Fruit fly (Drosophila melanogaster): ENCODE data around the gene CG33783.
A peak's percentile ranks its signal among the peaks of the same experiment; 100 is the strongest.

The CG33783 gene

DNA sequence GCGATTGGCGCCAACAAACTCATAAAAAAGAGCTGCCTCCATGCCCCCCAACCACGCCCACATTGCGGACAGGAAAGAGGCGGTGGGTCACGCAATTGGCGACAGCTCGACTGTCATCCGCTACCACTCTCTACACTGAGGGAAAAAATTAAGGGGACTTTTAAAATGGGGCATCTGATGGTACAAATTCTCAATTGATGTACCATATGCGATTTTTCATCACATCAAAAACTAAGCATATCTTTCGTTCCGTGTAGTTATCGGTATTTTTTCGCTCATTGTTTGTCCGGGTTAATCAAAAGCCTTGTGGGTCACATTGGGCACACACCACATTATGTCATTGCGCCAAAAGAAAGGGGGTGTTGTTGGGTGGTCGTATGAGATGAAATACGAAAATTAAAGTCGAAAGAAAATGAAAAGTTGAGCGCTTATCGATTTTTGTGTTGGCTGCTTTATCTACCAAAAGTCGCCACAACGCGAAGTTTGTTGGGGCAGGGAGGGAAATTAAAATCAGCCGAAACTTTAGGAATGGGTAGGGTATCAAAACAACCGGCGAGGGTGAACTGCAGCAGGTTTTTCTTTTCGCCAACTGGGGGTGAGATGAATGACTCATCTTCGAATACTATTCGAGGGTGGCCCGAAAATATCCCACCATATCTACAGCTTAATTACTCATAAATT is 42.4 kb upstream of the CG33783 start (continued):
- TF ChIP-seq CG4617 (GFP tag; optimal IDR thresholded peaks at IDR 0.05; ENCODE audit: borderline replicate concordance): no peak
- TF ChIP-seq CG34376 (GFP tag; optimal IDR thresholded peaks at IDR 0.05): peak; percentile 30
- peak; percentile 4 for TF ChIP-seq ERR (GFP tag; optimal IDR thresholded peaks at IDR 0.05)
- no peak; the same call in 1 of the 2 replicates for TF ChIP-seq al (GFP tag; IDR thresholded peaks at IDR 0.05)
- no peak for TF ChIP-seq CG15479 (GFP tag; optimal IDR thresholded peaks at IDR 0.05)
- no peak for TF ChIP-seq CG13123 (GFP tag; optimal IDR thresholded peaks at IDR 0.05)
- no peak for TF ChIP-seq nau (GFP tag; optimal IDR thresholded peaks at IDR 0.05)
- no peak for TF ChIP-seq Sin3A (optimal IDR thresholded peaks at IDR 0.05)
- TF ChIP-seq aop (GFP tag; IDR thresholded peaks at IDR 0.05): no peak
- TF ChIP-seq Bteb2 (GFP tag; optimal IDR thresholded peaks at IDR 0.05): no peak
- TF ChIP-seq CG7987 (GFP tag; optimal IDR thresholded peaks at IDR 0.05): no peak
- peak; percentile 20 for TF ChIP-seq pho (GFP tag; optimal IDR thresholded peaks at IDR 0.05)
- TF ChIP-seq fd3F (GFP tag; optimal IDR thresholded peaks at IDR 0.05): no peak
- peak; percentile 43 for TF ChIP-seq HLH3B (GFP tag; IDR thresholded peaks at IDR 0.05)
- peak; percentile 72 for TF ChIP-seq CG10274 (GFP tag; optimal IDR thresholded peaks at IDR 0.05)
- TF ChIP-seq abd-A (tag; optimal IDR thresholded peaks at IDR 0.05): no peak
- TF ChIP-seq Ssrp (tag; optimal IDR thresholded peaks at IDR 0.05): no peak
- TF ChIP-seq CG34422 (GFP tag; IDR thresholded peaks at IDR 0.05): no peak
- TF ChIP-seq Trl (optimal IDR thresholded peaks at IDR 0.05): no peak
- peak; percentile 36 for TF ChIP-seq Trl (GFP tag; optimal IDR thresholded peaks at IDR 0.05)
- TF ChIP-seq Lpt (GFP tag; optimal IDR thresholded peaks at IDR 0.05): no peak
- no peak for TF ChIP-seq CG34224 (GFP tag; IDR thresholded peaks at IDR 0.05; ENCODE audit: partially characterized antibody)
- TF ChIP-seq pb (GFP tag; optimal IDR thresholded peaks at IDR 0.05): peak; percentile 25
- TF ChIP-seq CG6175 (GFP tag; IDR thresholded peaks at IDR 0.05): 0 out of 3 replicates have a peak, but pooled peaks have one; percentile 40
- TF ChIP-seq otp (GFP tag; IDR thresholded peaks at IDR 0.05): 0 out of 3 replicates have a peak, but pooled peaks have one; percentile 21
- no peak for TF ChIP-seq prd (optimal IDR thresholded peaks at IDR 0.05)
- TF ChIP-seq prd (GFP tag; IDR thresholded peaks at IDR 0.05): 0 out of 3 replicates have a peak, but pooled peaks have one; percentile 16
- no peak for TF ChIP-seq HLH54F (GFP tag; optimal IDR thresholded peaks at IDR 0.05)
- peak; percentile 54 for TF ChIP-seq her (GFP tag; optimal IDR thresholded peaks at IDR 0.05)
- TF ChIP-seq Med (GFP tag): peak; percentile 93
- TF ChIP-seq tx (GFP tag; optimal IDR thresholded peaks at IDR 0.05): no peak
- no peak for TF ChIP-seq B-H2 (GFP tag; optimal IDR thresholded peaks at IDR 0.05)
- no peak for TF ChIP-seq maf-S (GFP tag; optimal IDR thresholded peaks at IDR 0.05)
- TF ChIP-seq zen (tag; optimal IDR thresholded peaks at IDR 0.05): no peak
- no peak for TF ChIP-seq tup (GFP tag; optimal IDR thresholded peaks at IDR 0.05)
- no peak for TF ChIP-seq CG17186 (GFP tag; optimal IDR thresholded peaks at IDR 0.05)
- TF ChIP-seq Asciz (GFP tag; optimal IDR thresholded peaks at IDR 0.05): no peak
- peak in 1 of 2 experiments; percentile 30 for TF ChIP-seq Pdp1 (GFP tag; optimal IDR thresholded peaks at IDR 0.05)
- no peak for TF ChIP-seq org-1 (GFP tag; optimal IDR thresholded peaks at IDR 0.05)
- TF ChIP-seq Gsc (GFP tag; IDR thresholded peaks at IDR 0.05): no peak
- no peak for TF ChIP-seq CHES-1-like (GFP tag; optimal IDR thresholded peaks at IDR 0.05)
- no peak for TF ChIP-seq vnd (GFP tag; IDR thresholded peaks at IDR 0.05; ENCODE audit: partially characterized antibody)
- no peak for TF ChIP-seq CG11093 (GFP tag; IDR thresholded peaks at IDR 0.05)
- TF ChIP-seq fd64A (GFP tag; optimal IDR thresholded peaks at IDR 0.05): no peak
- peak; percentile 36 for TF ChIP-seq CG13624 (GFP tag; optimal IDR thresholded peaks at IDR 0.05)
- no peak for TF ChIP-seq CG6813 (GFP tag; optimal IDR thresholded peaks at IDR 0.05)
- no peak for TF ChIP-seq Dip3 (GFP tag; optimal IDR thresholded peaks at IDR 0.05)
- TF ChIP-seq pzg (GFP tag; optimal IDR thresholded peaks at IDR 0.05): no peak
- 0 out of 3 replicates have a peak, but pooled peaks have one; percentile 34 for TF ChIP-seq CG2889 (GFP tag; IDR thresholded peaks at IDR 0.05)
- TF ChIP-seq twi (tag; optimal IDR thresholded peaks at IDR 0.05): no peak
- TF ChIP-seq insv (GFP tag; optimal IDR thresholded peaks at IDR 0.05): no peak
